Fruit fly (Drosophila melanogaster) whole organism, embryonic: ENCODE data around the gene HemK1.

Experiments
- BEAF-32 ChIP-seq: fragments of 200-800 bp; sonication (Bioruptor generic); optimal IDR thresholded peaks from 3 replicates; lab custom pipeline; 2017; ENCODE audit warnings: missing biosample characterization, missing genetic modification characterization, mild to moderate bottlenecking, moderate library complexity, missing genetic modification reagents
- Bteb2 ChIP-seq: fragments of 200-800 bp; sonication (Bioruptor generic); optimal IDR thresholded peaks from 2 replicates; lab custom pipeline; 2016; ENCODE audit warnings: missing biosample characterization, missing genetic modification characterization
- CG10274 ChIP-seq: fragments of 200-800 bp; sonication (Bioruptor generic); optimal IDR thresholded peaks from 3 replicates; lab custom pipeline; 2017; ENCODE audit warnings: missing biosample characterization, mild to moderate bottlenecking, missing genetic modification characterization
- CG11247 ChIP-seq: fragments of 200-800 bp; sonication (Bioruptor generic); IDR thresholded peaks from 2 replicates; pipeline ENCODE4 v1.3.6; 2022; ENCODE audit warnings: missing biosample characterization, missing genetic modification characterization
- CG11696 ChIP-seq: fragments of 200-800 bp; sonication (Bioruptor generic); IDR thresholded peaks from 2 replicates; pipeline ENCODE4 v1.3.6; 2022; ENCODE audit warnings: missing biosample characterization, missing genetic modification characterization
- CG12155 ChIP-seq: fragments of 200-800 bp; sonication (Bioruptor generic); optimal IDR thresholded peaks from 3 replicates; lab custom pipeline; 2016; ENCODE audit warnings: missing biosample characterization, missing genetic modification characterization
- CG12219 ChIP-seq: fragments of 200-800 bp; sonication (Bioruptor generic); optimal IDR thresholded peaks from 3 replicates; lab custom pipeline; 2018; ENCODE audit warnings: missing biosample characterization, mild to moderate bottlenecking, missing genetic modification characterization
- CG13287 ChIP-seq: fragments of 200-800 bp; sonication (Bioruptor generic); IDR thresholded peaks from 2 replicates; pipeline ENCODE4 v1.3.6; 2022; ENCODE audit warnings: missing biosample characterization, missing genetic modification characterization; ENCODE audit not compliant: partially characterized antibody
- CG14710 ChIP-seq: fragments of 200-800 bp; sonication (Bioruptor generic); optimal IDR thresholded peaks from 3 replicates; lab custom pipeline; 2019; ENCODE audit warnings: missing biosample characterization, mild to moderate bottlenecking, missing genetic modification characterization, moderate library complexity
- CG17612 ChIP-seq: fragments of 200-800 bp; sonication (Bioruptor generic); IDR thresholded peaks from 2 replicates; pipeline ENCODE4 v1.3.6; 2022; ENCODE audit warnings: missing biosample characterization, missing genetic modification characterization
- CG17912 ChIP-seq: fragments of 200-800 bp; sonication (Bioruptor generic); optimal IDR thresholded peaks from 2 replicates; lab custom pipeline; 2018; ENCODE audit warnings: missing biosample characterization, mild to moderate bottlenecking, missing genetic modification characterization
- CG4854 ChIP-seq: fragments of 200-800 bp; sonication (Bioruptor generic); optimal IDR thresholded peaks from 2 replicates; lab custom pipeline; 2016; ENCODE audit warnings: missing biosample characterization, missing genetic modification characterization, inconsistent platforms
- CG5953 ChIP-seq: fragments of 200-800 bp; sonication (Bioruptor generic); IDR thresholded peaks from 2 replicates; pipeline ENCODE4 v1.3.6; 2022; ENCODE audit warnings: missing biosample characterization, missing genetic modification characterization
- CG8359 ChIP-seq: fragments of 200-800 bp; sonication (Bioruptor generic); optimal IDR thresholded peaks from 2 replicates; lab custom pipeline; 2017; ENCODE audit warnings: missing biosample characterization, mild to moderate bottlenecking, missing genetic modification characterization, borderline replicate concordance
- CG8478 ChIP-seq: fragments of >200 bp; optimal IDR thresholded peaks from 2 replicates; lab custom pipeline; 2018
- CG8924 ChIP-seq: fragments of 200-800 bp; optimal IDR thresholded peaks from 3 replicates; lab custom pipeline; 2019; ENCODE audit warnings: missing biosample characterization, mild to moderate bottlenecking, missing genetic modification characterization, moderate library complexity
- CG9817 ChIP-seq: fragments of 200-800 bp; sonication (Bioruptor generic); optimal IDR thresholded peaks from 2 replicates; lab custom pipeline; 2018; ENCODE audit warnings: missing biosample characterization, mild to moderate bottlenecking, missing genetic modification characterization, moderate library complexity
- D19B ChIP-seq: fragments of 200-800 bp; sonication (Bioruptor generic); optimal IDR thresholded peaks from 2 replicates; lab custom pipeline; 2017; ENCODE audit warnings: missing biosample characterization, mild to moderate bottlenecking, missing genetic modification characterization
- Doc3 ChIP-seq: fragments of 200-800 bp; sonication (Bioruptor generic); IDR thresholded peaks from 3 replicates; pipeline ENCODE4 v1.3.6; 2022; ENCODE audit warnings: missing biosample characterization, missing genetic modification characterization; ENCODE audit not compliant: partially characterized antibody
- Drgx ChIP-seq: fragments of 200-800 bp; sonication (Bioruptor generic); IDR thresholded peaks from 2 replicates; pipeline ENCODE4 v1.3.6; 2022; ENCODE audit warnings: missing biosample characterization, missing genetic modification characterization
- E2f1 ChIP-seq: fragments of 200-800 bp; sonication (Bioruptor generic); IDR thresholded peaks from 2 replicates; pipeline ENCODE4 v1.3.6; 2022; ENCODE audit warnings: missing biosample characterization, missing genetic modification characterization
- MESR4 ChIP-seq: fragments of 200-800 bp; sonication (Bioruptor generic); optimal IDR thresholded peaks from 2 replicates; lab custom pipeline; 2018; ENCODE audit warnings: missing biosample characterization, mild to moderate bottlenecking, missing genetic modification characterization, moderate library complexity
- Max ChIP-seq: fragments of 200-800 bp; sonication (Bioruptor generic); optimal IDR thresholded peaks from 2 replicates; lab custom pipeline; 2016; ENCODE audit warnings: missing biosample characterization, mild to moderate bottlenecking, missing genetic modification characterization
- Opbp ChIP-seq: fragments of 200-800 bp; sonication (Bioruptor generic); IDR thresholded peaks from 3 replicates; pipeline ENCODE4 v1.3.6; 2022; ENCODE audit warnings: missing biosample characterization, missing genetic modification characterization; ENCODE audit not compliant: partially characterized antibody
- PHDP ChIP-seq: fragments of 200-800 bp; sonication (Bioruptor generic); optimal IDR thresholded peaks from 3 replicates; lab custom pipeline; 2018; ENCODE audit warnings: missing biosample characterization, mild to moderate bottlenecking, missing genetic modification characterization, moderate library complexity
- Tbp ChIP-seq: fragments of >200 bp; optimal IDR thresholded peaks from 2 replicates; lab custom pipeline; 2018; ENCODE audit warnings: missing biosample characterization, missing genetic modification characterization
- ap ChIP-seq: fragments of 200-800 bp; sonication (Bioruptor generic); IDR thresholded peaks from 2 replicates; pipeline ENCODE4 v1.3.6; 2022; ENCODE audit warnings: missing biosample characterization, missing genetic modification characterization
- bigmax ChIP-seq: fragments of 200-800 bp; sonication (Bioruptor generic); optimal IDR thresholded peaks from 2 replicates; lab custom pipeline; 2018; ENCODE audit warnings: missing biosample characterization, mild to moderate bottlenecking, missing genetic modification characterization
- chinmo ChIP-seq: fragments of 200-800 bp; sonication (Bioruptor generic); IDR thresholded peaks from 4 replicates; pipeline ENCODE4 v1.3.6; 2022; ENCODE audit warnings: missing biosample characterization, missing genetic modification characterization; ENCODE audit not compliant: partially characterized antibody
- da ChIP-seq: fragments of 200-800 bp; sonication (Bioruptor generic); optimal IDR thresholded peaks from 2 replicates; lab custom pipeline; 2016; ENCODE audit warnings: missing biosample characterization, missing genetic modification characterization
- dmrt99B ChIP-seq: fragments of 200-800 bp; sonication (Bioruptor generic); optimal IDR thresholded peaks from 2 replicates; lab custom pipeline; 2018; ENCODE audit warnings: missing biosample characterization, mild to moderate bottlenecking, missing genetic modification characterization, moderate library complexity
- fd102C ChIP-seq: fragments of 200-800 bp; sonication (Bioruptor generic); optimal IDR thresholded peaks from 2 replicates; lab custom pipeline; 2018; ENCODE audit warnings: missing biosample characterization, mild to moderate bottlenecking, missing genetic modification characterization, moderate library complexity
- fd96Cb ChIP-seq: fragments of 200-800 bp; sonication (Bioruptor generic); optimal IDR thresholded peaks from 2 replicates; lab custom pipeline; 2018; ENCODE audit warnings: missing biosample characterization, mild to moderate bottlenecking, missing genetic modification characterization, moderate library complexity
- fru ChIP-seq: fragments of >200 bp; optimal IDR thresholded peaks from 2 replicates; lab custom pipeline; 2017
- gem ChIP-seq: fragments of 200-800 bp; sonication (Bioruptor generic); optimal IDR thresholded peaks from 2 replicates; lab custom pipeline; 2019; ENCODE audit warnings: missing biosample characterization, mild to moderate bottlenecking, missing genetic modification characterization, moderate library complexity
- hth ChIP-seq: fragments of >200 bp; optimal IDR thresholded peaks from 2 replicates; lab custom pipeline; 2017; ENCODE audit warnings: inconsistent platforms
- jumu ChIP-seq: fragments of 200-800 bp; sonication (Bioruptor generic); optimal IDR thresholded peaks from 3 replicates; lab custom pipeline; 2016; ENCODE audit warnings: missing biosample characterization, missing genetic modification characterization
- lab ChIP-seq: fragments of 200-800 bp; sonication (Bioruptor generic); optimal IDR thresholded peaks from 3 replicates; lab custom pipeline; 2017; ENCODE audit warnings: missing biosample characterization, missing genetic modification characterization, mild to moderate bottlenecking, moderate library complexity, missing genetic modification reagents
- mld ChIP-seq: fragments of 200-800 bp; sonication (Bioruptor generic); IDR thresholded peaks from 3 replicates; pipeline ENCODE4 v1.3.6; 2022; ENCODE audit warnings: missing biosample characterization, missing genetic modification characterization; ENCODE audit not compliant: partially characterized antibody
- p53 ChIP-seq: fragments of 200-800 bp; sonication (Bioruptor generic); optimal IDR thresholded peaks from 2 replicates; lab custom pipeline; 2016; ENCODE audit warnings: missing biosample characterization, missing genetic modification characterization
- row ChIP-seq: fragments of 200-800 bp; sonication (Bioruptor generic); IDR thresholded peaks from 3 replicates; pipeline ENCODE4 v1.3.6; 2022; ENCODE audit warnings: missing biosample characterization, missing genetic modification characterization
- seq ChIP-seq: fragments of 200-800 bp; sonication (Bioruptor generic); IDR thresholded peaks from 2 replicates; pipeline ENCODE4 v1.3.6; 2022; ENCODE audit warnings: missing biosample characterization, missing genetic modification characterization
- so ChIP-seq: fragments of 200-800 bp; sonication (Bioruptor generic); IDR thresholded peaks from 3 replicates; pipeline ENCODE4 v1.3.6; 2022; ENCODE audit warnings: missing biosample characterization, missing genetic modification characterization
- sob ChIP-seq: fragments of 200-800 bp; sonication (Bioruptor generic); IDR thresholded peaks from 2 replicates; pipeline ENCODE4 v1.3.6; 2022; ENCODE audit warnings: missing biosample characterization, missing genetic modification characterization
- sqz ChIP-seq: fragments of 200-800 bp; sonication (Bioruptor generic); optimal IDR thresholded peaks from 3 replicates; lab custom pipeline; 2018; ENCODE audit warnings: missing biosample characterization, mild to moderate bottlenecking, missing genetic modification characterization
- tio ChIP-seq: fragments of 200-800 bp; sonication (Bioruptor generic); optimal IDR thresholded peaks from 2 replicates; lab custom pipeline; 2017; ENCODE audit warnings: missing biosample characterization, missing genetic modification characterization, inconsistent platforms
- tll ChIP-seq, 2 experiments: fragments of 200-800 bp in 1 of 2; fragments of >200 bp in 1 of 2; sonication (Bioruptor generic) in 1 of 2; optimal IDR thresholded peaks; 2 replicates each; lab custom pipeline; 2017 to 2019; ENCODE audit warnings: missing biosample characterization in 2 of 2, missing genetic modification characterization in 2 of 2, mild to moderate bottlenecking in 1 of 2, moderate library complexity in 1 of 2
- tup ChIP-seq: fragments of 200-800 bp; sonication (Bioruptor generic); optimal IDR thresholded peaks from 2 replicates; lab custom pipeline; 2016; ENCODE audit warnings: missing biosample characterization, mild to moderate bottlenecking, missing genetic modification characterization, moderate library complexity
- wdn ChIP-seq: fragments of 200-800 bp; sonication (Bioruptor generic); IDR thresholded peaks from 2 replicates; pipeline ENCODE4 v1.3.6; 2022; ENCODE audit warnings: missing biosample characterization, missing genetic modification characterization

HemK1 gene

dm6 chr2L:6480212-6480994, 12.9 kb upstream of the HemK1 start, which contains the start of the genes Sec61alpha and Daxx (continued):
- peak; percentile 84 for TF ChIP-seq p53 (GFP tag; lab: Kevin White, UChicago)
- TF ChIP-seq sqz (GFP tag; lab: Kevin White, UChicago): no peak
- TF ChIP-seq so (GFP tag; lab: Robert Waterston, UW): 0 out of 3 replicates have a peak, but pooled peaks have one; percentile 10
- peak; percentile 99 for TF ChIP-seq chinmo
- peak; percentile 77 for TF ChIP-seq da (GFP tag; lab: Kevin White, UChicago)
- TF ChIP-seq tup: peak; percentile 69
- TF ChIP-seq mld (GFP tag; lab: Robert Waterston, UW): peak; percentile 100
- peak; percentile 64 for TF ChIP-seq CG4854 (GFP tag; lab: Kevin White, UChicago)
- TF ChIP-seq CG12219: peak; percentile 69
- peak; percentile 97 for TF ChIP-seq Doc3
- TF ChIP-seq CG8924 (tag; lab: Kevin White, UChicago): peak; percentile 76
- TF ChIP-seq ap (GFP tag; lab: Robert Waterston, UW): peak; percentile 57; the same call in 1 of the 2 replicates
- no peak for TF ChIP-seq Tbp (GFP tag; lab: Kevin White, UChicago)
- peak; percentile 84 for TF ChIP-seq PHDP
- peak; percentile 83 for TF ChIP-seq CG11247 (GFP tag; lab: Robert Waterston, UW)
- peak; percentile 90 for TF ChIP-seq CG14710
- peak; percentile 81 for TF ChIP-seq wdn (GFP tag; lab: Robert Waterston, UW)
- TF ChIP-seq jumu (GFP tag; lab: Kevin White, UChicago): peak; percentile 91
- peak; percentile 77 for TF ChIP-seq fd96Cb (tag; lab: Kevin White, UChicago)
- peak; percentile 46 for TF ChIP-seq Max
- no peak for TF ChIP-seq CG11696 (GFP tag; lab: Robert Waterston, UW)
- peak; percentile 94 for TF ChIP-seq row (GFP tag; lab: Robert Waterston, UW)
- no peak for TF ChIP-seq fru (lab: Kevin White, UChicago)
- peak; percentile 66 for TF ChIP-seq CG5953 (GFP tag; lab: Robert Waterston, UW)
- TF ChIP-seq CG17912 (GFP tag; lab: Kevin White, UChicago): no peak
- no peak for TF ChIP-seq tio
- TF ChIP-seq CG8478 (lab: Kevin White, UChicago): no peak
- TF ChIP-seq tll (GFP tag; optimal IDR thresholded peaks at IDR 0.05; lab: Kevin White, UChicago): peak; percentile 4 to 69
- TF ChIP-seq Bteb2: peak; percentile 82
- peak; percentile 78 for TF ChIP-seq E2f1 (GFP tag; lab: Robert Waterston, UW)
- peak; percentile 43; the same call in 1 of the 2 replicates for TF ChIP-seq CG17612 (GFP tag; lab: Robert Waterston, UW)
- peak; percentile 75 for TF ChIP-seq MESR4 (GFP tag; lab: Kevin White, UChicago)
- TF ChIP-seq dmrt99B: peak; percentile 76
- peak; percentile 88 for TF ChIP-seq sob (GFP tag; lab: Robert Waterston, UW)
- peak; percentile 71 for TF ChIP-seq Drgx
- TF ChIP-seq BEAF-32 (GFP tag; lab: Kevin White, UChicago): peak; percentile 100
- TF ChIP-seq CG9817 (tag; lab: Kevin White, UChicago): peak; percentile 88
- TF ChIP-seq gem (tag; lab: Kevin White, UChicago): peak; percentile 89
- peak; percentile 64 for TF ChIP-seq seq (GFP tag; lab: Robert Waterston, UW)
- TF ChIP-seq CG13287 (GFP tag; lab: Robert Waterston, UW): peak; percentile 98
- TF ChIP-seq Opbp (GFP tag; lab: Robert Waterston, UW): peak; percentile 100
- peak; percentile 59 for TF ChIP-seq CG10274 (GFP tag; lab: Kevin White, UChicago)
- TF ChIP-seq lab (GFP tag; lab: Kevin White, UChicago): peak; percentile 87
- TF ChIP-seq CG8359 (GFP tag; lab: Kevin White, UChicago): peak; percentile 10
- no peak for TF ChIP-seq hth
- TF ChIP-seq fd102C (GFP tag; lab: Kevin White, UChicago): no peak
- peak; percentile 88 for TF ChIP-seq CG12155
- no peak for TF ChIP-seq bigmax (GFP tag; lab: Kevin White, UChicago)
- peak; percentile 69 for TF ChIP-seq D19B
